In genomic region chrX:1387149-1387752, dm6 we compare ENCODE assay signal across 1 fruit fly cellular context.
TF ChIP-seq lines count a peak whose summit lies in the region.

No protein-coding gene starts in this region.

TF ChIP-seq in whole organism, embryonic, 481 proteins besides CTCF, POLR2A, EP300 and RAD21 (continued from another document and continues in another):
- peak in 1 of 2 experiments; percentile 22 for TF ChIP-seq Pdp1 (GFP tag; optimal IDR thresholded peaks at IDR 0.05; lab: Kevin White, UChicago)
- TF ChIP-seq disco-r (GFP tag; optimal IDR thresholded peaks at IDR 0.05; lab: Kevin White, UChicago): no peak
- peak; percentile 17 for TF ChIP-seq CG13296 (GFP tag; optimal IDR thresholded peaks at IDR 0.05; lab: Kevin White, UChicago)
- no peak for TF ChIP-seq cwo (GFP tag; optimal IDR thresholded peaks at IDR 0.05; lab: Kevin White, UChicago)
- no peak for TF ChIP-seq Mad (GFP tag; optimal IDR thresholded peaks at IDR 0.05; lab: Kevin White, UChicago)
- TF ChIP-seq run (tag; optimal IDR thresholded peaks at IDR 0.05; lab: Kevin White, UChicago): peak; percentile 0
- no peak for TF ChIP-seq nmo (GFP tag; optimal IDR thresholded peaks at IDR 0.05; lab: Kevin White, UChicago)
- peak; percentile 4 for TF ChIP-seq sug (tag; optimal IDR thresholded peaks at IDR 0.05; lab: Kevin White, UChicago)
- TF ChIP-seq CG18599 (GFP tag; optimal IDR thresholded peaks at IDR 0.05; lab: Kevin White, UChicago): peak; percentile 3
- TF ChIP-seq GATAe (GFP tag; conservative IDR thresholded peaks at IDR 0.05; lab: Robert Waterston, UW): peak; percentile 56
- no peak for TF ChIP-seq CG4730 (GFP tag; IDR thresholded peaks at IDR 0.05; lab: Robert Waterston, UW)
- TF ChIP-seq ssp (GFP tag; IDR thresholded peaks at IDR 0.05; lab: Robert Waterston, UW): no peak
- no peak for TF ChIP-seq Optix (GFP tag; IDR thresholded peaks at IDR 0.05; lab: Robert Waterston, UW)
- no peak for TF ChIP-seq zen (tag; optimal IDR thresholded peaks at IDR 0.05; lab: Kevin White, UChicago)
- no peak for TF ChIP-seq hbn (GFP tag; IDR thresholded peaks at IDR 0.05; lab: Robert Waterston, UW; ENCODE audit: partially characterized antibody)
- TF ChIP-seq CG33213 (GFP tag; optimal IDR thresholded peaks at IDR 0.05; lab: Kevin White, UChicago): no peak
- TF ChIP-seq CG15269 (tag; optimal IDR thresholded peaks at IDR 0.05; lab: Kevin White, UChicago): no peak
- TF ChIP-seq CG2875 (GFP tag; optimal IDR thresholded peaks at IDR 0.05; lab: Kevin White, UChicago): peak; percentile 47
- no peak for TF ChIP-seq Neu2 (GFP tag; optimal IDR thresholded peaks at IDR 0.05; lab: Kevin White, UChicago; ENCODE audit: borderline replicate concordance)
- TF ChIP-seq CG6813 (GFP tag; optimal IDR thresholded peaks at IDR 0.05; lab: Kevin White, UChicago): peak; percentile 7
- no peak for TF ChIP-seq jumu (GFP tag; optimal IDR thresholded peaks at IDR 0.05; lab: Kevin White, UChicago)
- no peak for TF ChIP-seq CG7928 (GFP tag; optimal IDR thresholded peaks at IDR 0.05; lab: Kevin White, UChicago)
- TF ChIP-seq tap (tag; optimal IDR thresholded peaks at IDR 0.05; lab: Kevin White, UChicago): no peak
- peak; percentile 31 for TF ChIP-seq Hmr (GFP tag; optimal IDR thresholded peaks at IDR 0.05; lab: Kevin White, UChicago)
- TF ChIP-seq Six4 (GFP tag; optimal IDR thresholded peaks at IDR 0.05; lab: Kevin White, UChicago): no peak
- no peak for TF ChIP-seq Nf-YB (GFP tag; optimal IDR thresholded peaks at IDR 0.05; lab: Kevin White, UChicago)
- no peak for TF ChIP-seq CG7963 (GFP tag; IDR thresholded peaks at IDR 0.05; lab: Robert Waterston, UW; ENCODE audit: partially characterized antibody)
- TF ChIP-seq yki (optimal IDR thresholded peaks at IDR 0.05; lab: Kevin White, UChicago): no peak
- TF ChIP-seq kay (GFP tag; optimal IDR thresholded peaks at IDR 0.05; lab: Kevin White, UChicago): no peak
- TF ChIP-seq CG4820 (GFP tag; optimal IDR thresholded peaks at IDR 0.05; lab: Kevin White, UChicago): no peak
- no peak for TF ChIP-seq sima (GFP tag; optimal IDR thresholded peaks at IDR 0.05; lab: Kevin White, UChicago)
- 0 out of 2 replicates have a peak, but pooled peaks have one; percentile 22 for TF ChIP-seq Xrp1 (GFP tag; IDR thresholded peaks at IDR 0.05; lab: Robert Waterston, UW)
- no peak for TF ChIP-seq Bgb (GFP tag; IDR thresholded peaks at IDR 0.05; lab: Robert Waterston, UW; ENCODE audit: partially characterized antibody)
- TF ChIP-seq CG8281 (tag; optimal IDR thresholded peaks at IDR 0.05; lab: Kevin White, UChicago): no peak
- TF ChIP-seq chn (GFP tag; optimal IDR thresholded peaks at IDR 0.05; lab: Kevin White, UChicago): no peak
- TF ChIP-seq CG31441 (GFP tag; IDR thresholded peaks at IDR 0.05; lab: Robert Waterston, UW): no peak
- no peak for TF ChIP-seq CG5245 (GFP tag; optimal IDR thresholded peaks at IDR 0.05; lab: Kevin White, UChicago)
- TF ChIP-seq CG10565 (GFP tag; optimal IDR thresholded peaks at IDR 0.05; lab: Kevin White, UChicago): no peak
- no peak for TF ChIP-seq CG15479 (GFP tag; optimal IDR thresholded peaks at IDR 0.05; lab: Kevin White, UChicago)
- TF ChIP-seq CG4854 (GFP tag; optimal IDR thresholded peaks at IDR 0.05; lab: Kevin White, UChicago): no peak
- TF ChIP-seq mam (GFP tag; optimal IDR thresholded peaks at IDR 0.05; lab: Kevin White, UChicago): no peak
- no peak for TF ChIP-seq Fer2 (tag; optimal IDR thresholded peaks at IDR 0.05; lab: Kevin White, UChicago)
- no peak for TF ChIP-seq Ets97D (GFP tag; optimal IDR thresholded peaks at IDR 0.05; lab: Kevin White, UChicago)
- no peak for TF ChIP-seq pan (optimal IDR thresholded peaks at IDR 0.05; lab: Kevin White, UChicago)
- no peak for TF ChIP-seq pan (GFP tag; optimal IDR thresholded peaks at IDR 0.05 in 1 of 2, IDR thresholded peaks at IDR 0.05 in 1 of 2)
- no peak for TF ChIP-seq Vsx1 (GFP tag; optimal IDR thresholded peaks at IDR 0.05; lab: Kevin White, UChicago)
- TF ChIP-seq Hand (GFP tag; optimal IDR thresholded peaks at IDR 0.05; lab: Kevin White, UChicago): no peak
- no peak for TF ChIP-seq wdn (GFP tag; IDR thresholded peaks at IDR 0.05; lab: Robert Waterston, UW)
- no peak for TF ChIP-seq pb (GFP tag; optimal IDR thresholded peaks at IDR 0.05; lab: Kevin White, UChicago)
- TF ChIP-seq schlank (tag; optimal IDR thresholded peaks at IDR 0.05; lab: Kevin White, UChicago): no peak
- TF ChIP-seq nom (GFP tag; optimal IDR thresholded peaks at IDR 0.05; lab: Kevin White, UChicago): no peak
- no peak for TF ChIP-seq CG3281 (GFP tag; optimal IDR thresholded peaks at IDR 0.05; lab: Kevin White, UChicago)
- no peak for TF ChIP-seq Atf3 (GFP tag; optimal IDR thresholded peaks at IDR 0.05; lab: Kevin White, UChicago)
- no peak for TF ChIP-seq CG6791 (GFP tag; IDR thresholded peaks at IDR 0.05; lab: Robert Waterston, UW; ENCODE audit: partially characterized antibody)
- TF ChIP-seq CG9817 (tag; optimal IDR thresholded peaks at IDR 0.05; lab: Kevin White, UChicago): no peak
- TF ChIP-seq shn (GFP tag; optimal IDR thresholded peaks at IDR 0.05; lab: Kevin White, UChicago): no peak
- no peak for TF ChIP-seq CG8478 (optimal IDR thresholded peaks at IDR 0.05; lab: Kevin White, UChicago)
- peak; percentile 38; the same call in 1 of the 3 replicates for TF ChIP-seq ci (GFP tag; IDR thresholded peaks at IDR 0.05; lab: Robert Waterston, UW)
- no peak for TF ChIP-seq CG9215 (GFP tag; IDR thresholded peaks at IDR 0.05; lab: Robert Waterston, UW)
- no peak for TF ChIP-seq Bdp1 (GFP tag; optimal IDR thresholded peaks at IDR 0.05; lab: Kevin White, UChicago)
- 0 out of 2 replicates have a peak, but pooled peaks have one; percentile 19 for TF ChIP-seq stc (GFP tag; IDR thresholded peaks at IDR 0.05; lab: Robert Waterston, UW)
- TF ChIP-seq slbo (GFP tag; IDR thresholded peaks at IDR 0.05; lab: Robert Waterston, UW): no peak
- no peak for TF ChIP-seq CG2129 (GFP tag; IDR thresholded peaks at IDR 0.05; lab: Robert Waterston, UW; ENCODE audit: partially characterized antibody)
- no peak for TF ChIP-seq CG11560 (tag; IDR thresholded peaks at IDR 0.05; lab: Robert Waterston, UW)
- peak; percentile 12 for TF ChIP-seq dmrt99B (tag; optimal IDR thresholded peaks at IDR 0.05; lab: Kevin White, UChicago)
- no peak for TF ChIP-seq CG17568 (GFP tag; optimal IDR thresholded peaks at IDR 0.05; lab: Kevin White, UChicago)
- TF ChIP-seq CG18476 (GFP tag; optimal IDR thresholded peaks at IDR 0.05; lab: Kevin White, UChicago): no peak
- TF ChIP-seq CG10959 (GFP tag; IDR thresholded peaks at IDR 0.05; lab: Robert Waterston, UW): no peak
- peak; percentile 81 for TF ChIP-seq sens (GFP tag; lab: Kevin White, UChicago)
- TF ChIP-seq CG5953 (GFP tag; IDR thresholded peaks at IDR 0.05; lab: Robert Waterston, UW): no peak
- TF ChIP-seq CG34224 (GFP tag; IDR thresholded peaks at IDR 0.05; lab: Robert Waterston, UW; ENCODE audit: partially characterized antibody): no peak
- TF ChIP-seq chinmo (GFP tag; IDR thresholded peaks at IDR 0.05; lab: Robert Waterston, UW; ENCODE audit: partially characterized antibody): 0 out of 4 replicates have a peak, but pooled peaks have one; percentile 11
- no peak for TF ChIP-seq B-H1 (GFP tag; IDR thresholded peaks at IDR 0.05; lab: Robert Waterston, UW)
- TF ChIP-seq CG8359 (GFP tag; optimal IDR thresholded peaks at IDR 0.05; lab: Kevin White, UChicago; ENCODE audit: borderline replicate concordance): no peak
- no peak for TF ChIP-seq CG8765 (GFP tag; IDR thresholded peaks at IDR 0.05; lab: Robert Waterston, UW)
- TF ChIP-seq dati (GFP tag; IDR thresholded peaks at IDR 0.05; lab: Robert Waterston, UW): no peak
- no peak for TF ChIP-seq E2f2 (GFP tag; IDR thresholded peaks at IDR 0.05; lab: Robert Waterston, UW)
- no peak for TF ChIP-seq ap (GFP tag; IDR thresholded peaks at IDR 0.05; lab: Robert Waterston, UW)
- TF ChIP-seq Mes4 (GFP tag; optimal IDR thresholded peaks at IDR 0.05; lab: Kevin White, UChicago): no peak
- no peak for TF ChIP-seq CG42726 (GFP tag; IDR thresholded peaks at IDR 0.05; lab: Robert Waterston, UW; ENCODE audit: partially characterized antibody)
- no peak for TF ChIP-seq ranshi (GFP tag; IDR thresholded peaks at IDR 0.05; lab: Robert Waterston, UW)
- no peak for TF ChIP-seq mld (GFP tag; IDR thresholded peaks at IDR 0.05; lab: Robert Waterston, UW; ENCODE audit: partially characterized antibody)
- no peak for TF ChIP-seq Ssrp (tag; optimal IDR thresholded peaks at IDR 0.05; lab: Kevin White, UChicago)
- TF ChIP-seq fu2 (GFP tag; optimal IDR thresholded peaks at IDR 0.05; lab: Kevin White, UChicago): no peak
- no peak for TF ChIP-seq CG9876 (GFP tag; optimal IDR thresholded peaks at IDR 0.05; lab: Kevin White, UChicago)
- peak; percentile 50 for TF ChIP-seq twi (tag; optimal IDR thresholded peaks at IDR 0.05; lab: Kevin White, UChicago)
- no peak for TF ChIP-seq crc (GFP tag; optimal IDR thresholded peaks at IDR 0.05; lab: Kevin White, UChicago)
- TF ChIP-seq CG14667 (GFP tag; IDR thresholded peaks at IDR 0.05; lab: Robert Waterston, UW): no peak
- TF ChIP-seq emc (GFP tag; optimal IDR thresholded peaks at IDR 0.05; lab: Kevin White, UChicago): no peak
- no peak for TF ChIP-seq tll (GFP tag; optimal IDR thresholded peaks at IDR 0.05; lab: Kevin White, UChicago)
- TF ChIP-seq CG9727 (GFP tag; optimal IDR thresholded peaks at IDR 0.05; lab: Kevin White, UChicago): no peak
- no peak for TF ChIP-seq Dek (tag; optimal IDR thresholded peaks at IDR 0.05; lab: Kevin White, UChicago)
- TF ChIP-seq CG16813 (GFP tag; IDR thresholded peaks at IDR 0.05; lab: Robert Waterston, UW; ENCODE audit: partially characterized antibody): no peak
- TF ChIP-seq Nf-YC (tag; optimal IDR thresholded peaks at IDR 0.05; lab: Kevin White, UChicago): no peak
- TF ChIP-seq danr (GFP tag; IDR thresholded peaks at IDR 0.05; lab: Robert Waterston, UW): no peak
- no peak for TF ChIP-seq CG31388 (GFP tag; optimal IDR thresholded peaks at IDR 0.05; lab: Kevin White, UChicago)
- TF ChIP-seq CG2199 (GFP tag; IDR thresholded peaks at IDR 0.05; lab: Robert Waterston, UW): no peak
- no peak for TF ChIP-seq Dad (GFP tag; optimal IDR thresholded peaks at IDR 0.05; lab: Kevin White, UChicago)
- TF ChIP-seq tup (GFP tag; optimal IDR thresholded peaks at IDR 0.05; lab: Kevin White, UChicago): no peak
- no peak for TF ChIP-seq CG1832 (GFP tag; optimal IDR thresholded peaks at IDR 0.05; lab: Kevin White, UChicago)
- TF ChIP-seq Hr39 (optimal IDR thresholded peaks at IDR 0.05; lab: Kevin White, UChicago): no peak
- no peak for TF ChIP-seq Bteb2 (GFP tag; optimal IDR thresholded peaks at IDR 0.05; lab: Kevin White, UChicago)
- no peak for TF ChIP-seq CG2120 (GFP tag; optimal IDR thresholded peaks at IDR 0.05; lab: Kevin White, UChicago)
- TF ChIP-seq CG17385 (GFP tag; optimal IDR thresholded peaks at IDR 0.05; lab: Kevin White, UChicago): peak; percentile 20
- no peak for TF ChIP-seq ttk (GFP tag; IDR thresholded peaks at IDR 0.05; lab: Robert Waterston, UW)
- TF ChIP-seq ash1 (GFP tag; optimal IDR thresholded peaks at IDR 0.05; lab: Kevin White, UChicago): no peak
- no peak for TF ChIP-seq CoRest (tag; optimal IDR thresholded peaks at IDR 0.05; lab: Kevin White, UChicago)
- 0 out of 2 replicates have a peak, but pooled peaks have one; percentile 8 for TF ChIP-seq sob (GFP tag; IDR thresholded peaks at IDR 0.05; lab: Robert Waterston, UW)
- TF ChIP-seq sim (GFP tag; IDR thresholded peaks at IDR 0.05; lab: Robert Waterston, UW): no peak
- no peak for TF ChIP-seq phol (tag; optimal IDR thresholded peaks at IDR 0.05; lab: Kevin White, UChicago)
- no peak for TF ChIP-seq Dip3 (GFP tag; optimal IDR thresholded peaks at IDR 0.05; lab: Kevin White, UChicago)
- TF ChIP-seq CG17361 (GFP tag; IDR thresholded peaks at IDR 0.05; lab: Robert Waterston, UW): no peak
- TF ChIP-seq CG32772 (GFP tag; IDR thresholded peaks at IDR 0.05; lab: Robert Waterston, UW): no peak
- no peak for TF ChIP-seq lilli (GFP tag; optimal IDR thresholded peaks at IDR 0.05; lab: Kevin White, UChicago)
- no peak for TF ChIP-seq dan (GFP tag; IDR thresholded peaks at IDR 0.05; lab: Robert Waterston, UW)
- TF ChIP-seq sc (optimal IDR thresholded peaks at IDR 0.05; lab: Kevin White, UChicago): no peak
- peak; percentile 18 for TF ChIP-seq sc (GFP tag; optimal IDR thresholded peaks at IDR 0.05; lab: Kevin White, UChicago)
- no peak for TF ChIP-seq CG6272 (GFP tag; IDR thresholded peaks at IDR 0.05; lab: Robert Waterston, UW)
- no peak for TF ChIP-seq CG11696 (GFP tag; IDR thresholded peaks at IDR 0.05; lab: Robert Waterston, UW)
- peak; percentile 35 for TF ChIP-seq CG3407 (GFP tag; optimal IDR thresholded peaks at IDR 0.05; lab: Kevin White, UChicago)
- TF ChIP-seq CG18011 (GFP tag; optimal IDR thresholded peaks at IDR 0.05; lab: Kevin White, UChicago): no peak
- no peak for TF ChIP-seq CG11247 (GFP tag; IDR thresholded peaks at IDR 0.05; lab: Robert Waterston, UW)
- TF ChIP-seq CG1603 (tag; optimal IDR thresholded peaks at IDR 0.05; lab: Kevin White, UChicago): peak; percentile 15
- peak; percentile 2 for TF ChIP-seq CG15696 (tag; optimal IDR thresholded peaks at IDR 0.05; lab: Kevin White, UChicago)
- no peak for TF ChIP-seq E2f1 (GFP tag; IDR thresholded peaks at IDR 0.05; lab: Robert Waterston, UW)
- peak; percentile 19 for TF ChIP-seq Asciz (GFP tag; optimal IDR thresholded peaks at IDR 0.05; lab: Kevin White, UChicago)
- TF ChIP-seq dm (GFP tag; optimal IDR thresholded peaks at IDR 0.05; lab: Kevin White, UChicago): no peak
- TF ChIP-seq az2 (GFP tag; optimal IDR thresholded peaks at IDR 0.05; lab: Kevin White, UChicago): no peak
- TF ChIP-seq tx (GFP tag; optimal IDR thresholded peaks at IDR 0.05; lab: Kevin White, UChicago): no peak
- no peak for TF ChIP-seq Sox102F (GFP tag; optimal IDR thresholded peaks at IDR 0.05; lab: Kevin White, UChicago)
- TF ChIP-seq CG6683 (GFP tag; optimal IDR thresholded peaks at IDR 0.05; lab: Kevin White, UChicago): no peak
- TF ChIP-seq Deaf1 (tag; optimal IDR thresholded peaks at IDR 0.05; lab: Kevin White, UChicago): no peak
- TF ChIP-seq CG6654 (GFP tag; optimal IDR thresholded peaks at IDR 0.05; lab: Kevin White, UChicago): no peak
- TF ChIP-seq CG7987 (GFP tag; optimal IDR thresholded peaks at IDR 0.05; lab: Kevin White, UChicago): no peak
- no peak for TF ChIP-seq Sry-δ (GFP tag; optimal IDR thresholded peaks at IDR 0.05; lab: Kevin White, UChicago)
- TF ChIP-seq Lhr (GFP tag; optimal IDR thresholded peaks at IDR 0.05; lab: Kevin White, UChicago): no peak
- TF ChIP-seq ham (GFP tag; IDR thresholded peaks at IDR 0.05; lab: Robert Waterston, UW): no peak
- TF ChIP-seq CG12769 (tag; optimal IDR thresholded peaks at IDR 0.05; lab: Kevin White, UChicago): peak; percentile 32
